Worm (Caenorhabditis elegans) whole organism, L4 larva: ENCODE results near the gene D1005.2.
A peak's percentile ranks its signal among the peaks of the same experiment; 100 is the strongest.

Experiments
- F44E2.7 ChIP-seq: fragments of 200-800 bp; sonication (Bioruptor generic); IDR thresholded peaks from 2 replicates; pipeline ENCODE4 v2.1.2; 2022; ENCODE audit warnings: missing genetic modification characterization, missing compliant biosample characterization
- T26A8.4 ChIP-seq: fragments of 200-800 bp; sonication (Bioruptor generic); IDR thresholded peaks from 2 replicates; pipeline ENCODE4 v1.3.6; 2022; ENCODE audit warnings: missing genetic modification characterization, missing compliant biosample characterization
- Y75B8A.6 ChIP-seq: fragments of 200-800 bp; sonication (Bioruptor generic); IDR thresholded peaks from 2 replicates; pipeline ENCODE4 v1.3.6; 2022; ENCODE audit warnings: missing genetic modification reagents, missing genetic modification characterization, missing compliant biosample characterization
- ZK337.2 ChIP-seq: fragments of 200-800 bp; sonication (Bioruptor generic); IDR thresholded peaks from 2 replicates; pipeline ENCODE4 v1.3.6; 2022; ENCODE audit warnings: missing genetic modification reagents, missing genetic modification characterization, missing compliant biosample characterization
- aly-2 ChIP-seq: sonication (generic microtip); optimal IDR thresholded peaks from 2 replicates; lab custom pipeline; 2018; ENCODE audit warnings: missing biosample characterization, missing genetic modification characterization
- ceh-32 ChIP-seq: sonication (generic microtip); optimal IDR thresholded peaks from 2 replicates; lab custom pipeline; 2016; ENCODE audit warnings: mild to moderate bottlenecking, missing genetic modification characterization, missing compliant biosample characterization; ENCODE audit not compliant: poor library complexity
- ceh-82 ChIP-seq: sonication (generic microtip); optimal IDR thresholded peaks from 2 replicates; lab custom pipeline; 2017; ENCODE audit warnings: missing biosample characterization, missing genetic modification characterization
- ctbp-1 ChIP-seq: fragments of 200-800 bp; sonication (Bioruptor generic); IDR thresholded peaks from 2 replicates; pipeline ENCODE4 v1.3.6; 2022; ENCODE audit warnings: missing genetic modification reagents, missing genetic modification characterization, missing compliant biosample characterization
- daf-12 ChIP-seq: fragments of 150-350 bp; optimal IDR thresholded peaks from 2 replicates; lab custom pipeline; 2014; ENCODE audit warnings: missing biosample characterization, missing genetic modification reagents, missing genetic modification characterization
- daf-19 ChIP-seq: fragments of 200-800 bp; sonication (Bioruptor generic); conservative IDR thresholded peaks from 2 replicates; pipeline ENCODE4 v1.3.6; 2022; ENCODE audit warnings: missing genetic modification characterization, missing compliant biosample characterization
- daf-8 ChIP-seq: fragments of 200-800 bp; sonication (Bioruptor generic); IDR thresholded peaks from 2 replicates; pipeline ENCODE4 v1.3.6; 2022; ENCODE audit warnings: missing genetic modification characterization, missing compliant biosample characterization
- dve-1 ChIP-seq: sonication (generic microtip); optimal IDR thresholded peaks from 2 replicates; lab custom pipeline; 2017; ENCODE audit warnings: antibody characterized with exemption, mild to moderate bottlenecking, missing genetic modification characterization, missing compliant biosample characterization; ENCODE audit not compliant: insufficient read depth
- egl-27 ChIP-seq: sonication (generic microtip); optimal IDR thresholded peaks from 3 replicates; lab custom pipeline; 2017; ENCODE audit warnings: missing biosample characterization, missing genetic modification reagents, missing genetic modification characterization
- egl-43 ChIP-seq: fragments of 200-800 bp; sonication (Bioruptor generic); IDR thresholded peaks from 2 replicates; pipeline ENCODE4 v1.3.6; 2022; ENCODE audit warnings: missing genetic modification reagents, missing genetic modification characterization, missing compliant biosample characterization
- fkh-10 ChIP-seq: fragments of 150-350 bp; optimal IDR thresholded peaks from 2 replicates; lab custom pipeline; 2014; ENCODE audit warnings: missing biosample characterization, missing genetic modification reagents, missing genetic modification characterization
- hlh-11 ChIP-seq: fragments of 200-800 bp; sonication (Bioruptor generic); optimal IDR thresholded peaks from 2 replicates; lab custom pipeline; 2018; ENCODE audit warnings: mild to moderate bottlenecking, missing genetic modification characterization, missing compliant biosample characterization
- hlh-30 ChIP-seq: sonication (generic microtip); optimal IDR thresholded peaks from 2 replicates; lab custom pipeline; 2017; ENCODE audit warnings: antibody characterized with exemption, mild to moderate bottlenecking, missing genetic modification characterization, missing compliant biosample characterization; ENCODE audit not compliant: insufficient read depth
- hmg-1.1 ChIP-seq: fragments of 200-800 bp; sonication (Bioruptor generic); IDR thresholded peaks from 2 replicates; pipeline ENCODE4 v1.3.6; 2022; ENCODE audit warnings: missing genetic modification reagents, missing genetic modification characterization, missing compliant biosample characterization
- jun-1 ChIP-seq: fragments of 150-350 bp; optimal IDR thresholded peaks from 2 replicates; lab custom pipeline; 2014; ENCODE audit warnings: missing biosample characterization, missing genetic modification reagents, missing genetic modification characterization
- lin-1 ChIP-seq: fragments of 200-800 bp; sonication (Bioruptor generic); IDR thresholded peaks from 2 replicates; pipeline ENCODE4 v1.3.6; 2022; ENCODE audit warnings: missing genetic modification reagents, missing genetic modification characterization, missing compliant biosample characterization
- lin-29 ChIP-seq: fragments of 200-800 bp; sonication (Bioruptor generic); IDR thresholded peaks from 2 replicates; pipeline ENCODE4 v1.3.6; 2022; ENCODE audit warnings: missing genetic modification reagents, missing genetic modification characterization, missing compliant biosample characterization
- lir-3 ChIP-seq: sonication (generic microtip); optimal IDR thresholded peaks from 2 replicates; lab custom pipeline; 2016; ENCODE audit warnings: mild to moderate bottlenecking, missing genetic modification characterization, missing compliant biosample characterization
- madf-9 ChIP-seq: fragments of 200-800 bp; sonication (Bioruptor generic); conservative IDR thresholded peaks from 2 replicates; pipeline ENCODE4 v1.3.6; 2022; ENCODE audit warnings: missing genetic modification reagents, missing genetic modification characterization, missing compliant biosample characterization
- mdt-29 ChIP-seq: fragments of 200-800 bp; sonication (Bioruptor generic); IDR thresholded peaks from 2 replicates; pipeline ENCODE4 v1.3.6; 2022; ENCODE audit warnings: missing genetic modification reagents, missing genetic modification characterization, missing compliant biosample characterization
- mes-2 ChIP-seq: sonication (generic microtip); optimal IDR thresholded peaks from 2 replicates; lab custom pipeline; 2016; ENCODE audit warnings: missing genotype, mild to moderate bottlenecking, missing genetic modification characterization, missing compliant biosample characterization; ENCODE audit not compliant: poor library complexity, severe bottlenecking
- mxl-3 ChIP-seq: fragments of 200-800 bp; sonication (Bioruptor generic); optimal IDR thresholded peaks from 2 replicates; lab custom pipeline; 2018; ENCODE audit warnings: mild to moderate bottlenecking, missing genetic modification characterization, missing compliant biosample characterization
- nhr-10 ChIP-seq: fragments of 150-350 bp; optimal IDR thresholded peaks from 2 replicates; lab custom pipeline; 2014; ENCODE audit warnings: missing biosample characterization, missing genetic modification characterization
- nhr-11 ChIP-seq: fragments of 150-350 bp; optimal IDR thresholded peaks from 2 replicates; lab custom pipeline; 2014; ENCODE audit warnings: missing biosample characterization, missing genetic modification characterization
- nhr-111 ChIP-seq: fragments of 200-800 bp; sonication (Bioruptor generic); optimal IDR thresholded peaks from 2 replicates; lab custom pipeline; 2018; ENCODE audit warnings: mild to moderate bottlenecking, missing genetic modification characterization, missing compliant biosample characterization
- nhr-237 ChIP-seq: sonication (generic microtip); optimal IDR thresholded peaks from 2 replicates; lab custom pipeline; 2017; ENCODE audit warnings: missing biosample characterization, missing genetic modification characterization
- nhr-25 ChIP-seq: sonication (generic microtip); optimal IDR thresholded peaks from 2 replicates; lab custom pipeline; 2017; ENCODE audit warnings: missing genetic modification characterization, mild to moderate bottlenecking, missing compliant biosample characterization, antibody characterized with exemption, moderate library complexity, borderline replicate concordance; ENCODE audit not compliant: insufficient read depth
- nhr-28 ChIP-seq: fragments of 150-350 bp; optimal IDR thresholded peaks from 2 replicates; lab custom pipeline; 2014; ENCODE audit warnings: missing biosample characterization, missing genetic modification characterization
- nhr-48 ChIP-seq: sonication (generic microtip); optimal IDR thresholded peaks from 2 replicates; lab custom pipeline; 2016; ENCODE audit warnings: mild to moderate bottlenecking, missing genetic modification characterization, missing compliant biosample characterization
- pha-4 ChIP-seq, 2 experiments: fragments of 150-350 bp in 1 of 2; fragments of 200-800 bp in 1 of 2; sonication (Bioruptor generic) in 1 of 2; IDR thresholded peaks in 1 of 2; optimal IDR thresholded peaks in 1 of 2; 2 replicates each; pipeline versions ENCODE4 v1.3.6 to Lab custom; 2014 to 2022; ENCODE audit warnings: missing genetic modification characterization in 2 of 2, missing genetic modification reagents in 2 of 2, missing biosample characterization in 1 of 2, missing compliant biosample characterization in 1 of 2
- pqm-1 ChIP-seq: sonication (generic microtip); optimal IDR thresholded peaks from 2 replicates; lab custom pipeline; 2017; ENCODE audit warnings: missing biosample characterization, missing genetic modification characterization
- rbr-2 ChIP-seq: sonication (generic microtip); optimal IDR thresholded peaks from 2 replicates; lab custom pipeline; 2016; ENCODE audit warnings: missing genotype, missing genetic modification characterization, missing compliant biosample characterization
- saeg-2 ChIP-seq: fragments of 200-800 bp; sonication (Bioruptor generic); IDR thresholded peaks from 2 replicates; pipeline ENCODE4 v1.3.6; 2022; ENCODE audit warnings: missing genetic modification reagents, missing genetic modification characterization, missing compliant biosample characterization
- set-16 ChIP-seq: fragments of 200-800 bp; sonication (Bioruptor generic); IDR thresholded peaks from 2 replicates; pipeline ENCODE4 v1.3.6; 2022; ENCODE audit warnings: missing genetic modification reagents, missing genetic modification characterization, missing compliant biosample characterization
- snpc-1.2 ChIP-seq: fragments of 200-800 bp; sonication (Bioruptor generic); IDR thresholded peaks from 2 replicates; pipeline ENCODE4 v1.3.6; 2022; ENCODE audit warnings: missing genetic modification reagents, missing genetic modification characterization, missing compliant biosample characterization
- snpc-4 ChIP-seq: fragments of 150-350 bp; optimal IDR thresholded peaks from 2 replicates; lab custom pipeline; 2014; ENCODE audit warnings: missing biosample characterization, missing genetic modification characterization
- spr-1 ChIP-seq: sonication (generic microtip); optimal IDR thresholded peaks from 2 replicates; lab custom pipeline; 2016; ENCODE audit warnings: mild to moderate bottlenecking, missing genetic modification characterization, missing compliant biosample characterization
- unc-130 ChIP-seq: sonication (generic microtip); optimal IDR thresholded peaks from 2 replicates; lab custom pipeline; 2016; ENCODE audit warnings: missing genetic modification reagents, missing genetic modification characterization, missing compliant biosample characterization
- unc-39 ChIP-seq: sonication (generic microtip); optimal IDR thresholded peaks from 2 replicates; lab custom pipeline; 2017; ENCODE audit warnings: missing biosample characterization, missing genetic modification characterization
- zag-1 ChIP-seq: fragments of 150-350 bp; optimal IDR thresholded peaks from 2 replicates; lab custom pipeline; 2014; ENCODE audit warnings: missing biosample characterization, missing genetic modification characterization
- zfp-3 ChIP-seq: fragments of 200-800 bp; sonication (Bioruptor generic); conservative IDR thresholded peaks from 2 replicates; pipeline ENCODE4 v1.3.6; 2022; ENCODE audit warnings: missing genetic modification reagents, missing genetic modification characterization, missing compliant biosample characterization
- zip-2 ChIP-seq: fragments of 150-350 bp; optimal IDR thresholded peaks from 2 replicates; lab custom pipeline; 2014; ENCODE audit warnings: missing biosample characterization, missing genetic modification characterization

The D1005.2 gene

DNA sequence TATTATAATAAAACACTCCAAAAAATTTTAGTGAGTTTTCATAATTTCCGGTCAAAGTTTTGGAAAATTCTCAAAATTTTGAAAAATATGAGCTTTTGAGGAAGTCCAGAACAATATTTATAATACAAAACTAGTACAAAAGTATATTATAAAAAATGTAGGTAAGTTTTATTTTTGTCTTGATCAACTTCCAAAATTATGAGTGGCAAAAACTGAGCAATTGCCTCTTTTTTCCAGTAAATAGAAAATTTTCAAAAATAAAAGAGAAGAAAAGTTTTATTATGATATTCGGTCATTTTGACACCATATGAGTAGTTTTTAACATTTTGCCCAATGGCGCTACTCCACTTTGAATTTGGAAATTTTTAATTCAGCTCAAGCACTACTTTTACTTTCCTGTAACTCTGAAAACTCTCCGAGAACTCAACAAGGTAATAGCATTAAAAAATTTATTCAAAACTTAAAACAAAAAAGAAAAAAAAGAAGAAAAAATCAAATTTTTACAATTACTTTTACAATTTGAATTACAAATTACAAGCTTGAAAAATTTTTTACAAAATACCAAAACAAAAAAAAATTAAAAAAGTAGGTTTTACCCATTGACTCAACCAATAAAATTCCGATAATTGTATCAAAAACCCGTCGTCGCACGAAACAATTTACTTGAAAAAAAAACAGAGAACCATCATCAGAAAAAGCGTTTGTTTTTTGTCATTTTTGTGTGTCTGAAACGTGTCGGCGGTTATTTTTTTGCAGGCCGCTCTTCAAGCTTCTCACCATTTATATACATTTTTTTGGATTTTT, 45.1 kb downstream of the D1005.2 start (continued):
- no peak for TF ChIP-seq nhr-237 (tag; lab: Kevin White, UChicago)
- peak; percentile 49; the same call in 1 of the 2 replicates for TF ChIP-seq pha-4 (GFP tag; IDR thresholded peaks at IDR 0.05; lab: Robert Waterston, UW)
- TF ChIP-seq pha-4 (tag; optimal IDR thresholded peaks at IDR 0.05; lab: Kevin White, UChicago), result peak; percentile 86
- no peak for TF ChIP-seq nhr-25 (tag; lab: Kevin White, UChicago)
- TF ChIP-seq nhr-10, result peak; percentile 84
- TF ChIP-seq mdt-29 (GFP tag; lab: Robert Waterston, UW), result peak; percentile 72
- TF ChIP-seq T26A8.4 (GFP tag; lab: Robert Waterston, UW), result peak; percentile 84
- no peak for TF ChIP-seq jun-1 (tag; lab: Kevin White, UChicago)
- TF ChIP-seq zag-1 (tag; lab: Kevin White, UChicago), result no peak
- TF ChIP-seq mxl-3 (GFP tag; lab: Kevin White, UChicago), result no peak
- TF ChIP-seq mes-2 (tag; lab: Kevin White, UChicago), result no peak
- TF ChIP-seq spr-1 (tag; lab: Kevin White, UChicago), result no peak
- no peak for TF ChIP-seq nhr-48 (tag; lab: Kevin White, UChicago)
- TF ChIP-seq saeg-2 (GFP tag; lab: Robert Waterston, UW), result no peak
- TF ChIP-seq lir-3 (tag; lab: Kevin White, UChicago), result no peak
- no peak for TF ChIP-seq egl-27 (tag; lab: Kevin White, UChicago)
- no peak for TF ChIP-seq daf-19 (GFP tag; lab: Robert Waterston, UW)
- TF ChIP-seq set-16 (GFP tag; lab: Robert Waterston, UW), result no peak
- no peak for TF ChIP-seq snpc-4 (tag; lab: Kevin White, UChicago)
- TF ChIP-seq ceh-82 (tag; lab: Kevin White, UChicago), result no peak
- peak; percentile 32 for TF ChIP-seq hlh-11 (tag; lab: Kevin White, UChicago)
- TF ChIP-seq snpc-1.2 (GFP tag; lab: Robert Waterston, UW), result no peak
- TF ChIP-seq madf-9 (GFP tag; lab: Robert Waterston, UW), result no peak
- no peak for TF ChIP-seq unc-130 (GFP tag; lab: Kevin White, UChicago)
- TF ChIP-seq hmg-1.1 (GFP tag; lab: Robert Waterston, UW), result 0 out of 2 replicates have a peak, but pooled peaks have one; percentile 11
- no peak for TF ChIP-seq ceh-32 (tag; lab: Kevin White, UChicago)
- no peak for TF ChIP-seq daf-12 (tag; lab: Kevin White, UChicago)
- TF ChIP-seq dve-1 (tag; lab: Kevin White, UChicago), result peak; percentile 65
- TF ChIP-seq daf-8 (GFP tag; lab: Robert Waterston, UW), result no peak
- no peak for TF ChIP-seq rbr-2 (tag; lab: Kevin White, UChicago)

DNA sequence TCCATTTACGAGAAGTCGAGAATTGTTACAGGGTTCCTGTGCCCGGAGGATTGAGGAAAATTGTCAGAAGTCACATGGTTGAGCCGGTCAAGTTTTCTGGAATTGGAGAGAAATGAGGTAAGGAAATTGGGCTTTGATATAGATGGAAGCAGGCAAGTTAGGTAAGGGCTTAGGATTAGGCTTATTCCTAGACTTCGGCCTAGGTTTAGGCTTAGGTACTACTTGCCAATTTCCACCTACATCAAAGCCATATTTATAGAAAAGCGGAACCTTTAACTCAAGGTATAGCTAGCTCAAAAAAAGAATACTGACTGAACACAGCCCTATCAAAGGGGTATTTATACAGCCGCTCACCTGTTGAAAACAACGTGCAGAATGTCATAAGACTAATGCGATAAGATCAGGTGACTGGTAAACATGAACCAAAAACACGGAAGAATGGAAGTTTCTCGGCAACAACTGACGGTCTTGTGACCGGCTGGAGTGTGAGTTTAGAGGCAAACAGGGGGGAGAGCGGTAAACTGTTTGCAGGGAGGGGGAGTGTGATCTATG, 45.8 kb downstream of the D1005.2 start:
- no peak for TF ChIP-seq F44E2.7
- no peak for TF ChIP-seq zip-2 (tag; lab: Kevin White, UChicago)
- TF ChIP-seq ceh-82 (tag; lab: Kevin White, UChicago), result no peak
- no peak for TF ChIP-seq fkh-10 (GFP tag; lab: Kevin White, UChicago)
- no peak for TF ChIP-seq aly-2 (tag; lab: Kevin White, UChicago)
- no peak for TF ChIP-seq daf-19 (GFP tag; lab: Robert Waterston, UW)
- TF ChIP-seq mes-2 (tag; lab: Kevin White, UChicago), result peak; percentile 32
- peak; percentile 57; the same call in 1 of the 2 replicates for TF ChIP-seq lin-1 (GFP tag; lab: Robert Waterston, UW)
- no peak for TF ChIP-seq nhr-111 (GFP tag; lab: Kevin White, UChicago)
- no peak for TF ChIP-seq ZK337.2 (GFP tag; lab: Robert Waterston, UW)
- peak; percentile 54; the same call in 1 of the 2 replicates for TF ChIP-seq Y75B8A.6 (GFP tag; lab: Robert Waterston, UW)
- TF ChIP-seq unc-39 (tag; lab: Kevin White, UChicago), result no peak
- peak; percentile 99 for TF ChIP-seq hlh-30 (tag; lab: Kevin White, UChicago)
- peak; percentile 97 for TF ChIP-seq nhr-11 (tag; lab: Kevin White, UChicago)
- no peak for TF ChIP-seq daf-12 (tag; lab: Kevin White, UChicago)
- 0 out of 2 replicates have a peak, but pooled peaks have one; percentile 8 for TF ChIP-seq lin-29
- no peak for TF ChIP-seq spr-1 (tag; lab: Kevin White, UChicago)
- TF ChIP-seq mxl-3 (GFP tag; lab: Kevin White, UChicago), result peak; percentile 60
- TF ChIP-seq nhr-28 (tag; lab: Kevin White, UChicago), result peak; percentile 97
- no peak for TF ChIP-seq pqm-1 (tag; lab: Kevin White, UChicago)
- no peak for TF ChIP-seq ctbp-1 (GFP tag; lab: Robert Waterston, UW)
- TF ChIP-seq zfp-3 (GFP tag; lab: Robert Waterston, UW), result no peak
- no peak for TF ChIP-seq egl-43
